Worm (Caenorhabditis elegans): ENCODE results near the gene nhr-1.

ce11 chrX:17486735-17487134 is 27.1 kb upstream of the nhr-1 start, which contains the start of gene npr-24:
- TF ChIP-seq him-1 (tag; optimal IDR thresholded peaks at IDR 0.05) (no peak), dao-5 (tag; optimal IDR thresholded peaks at IDR 0.05) (no peak)
